Fruit fly (Drosophila melanogaster): ENCODE results near the gene tbc.

Gene tbc

dm6 chrX:20448828-20449427, at the start of gene tbc:
tbc (plus strand) TSS chrX:20449331.
- TF ChIP-seq Myc (optimal IDR thresholded peaks at IDR 0.05) (peak; percentile 51), tai (GFP tag; optimal IDR thresholded peaks at IDR 0.05) (no peak), woc (GFP tag; optimal IDR thresholded peaks at IDR 0.05) (no peak), Vsx2 (GFP tag; optimal IDR thresholded peaks at IDR 0.05; ENCODE audit: partially characterized antibody) (no peak), dmrt93B (GFP tag; optimal IDR thresholded peaks at IDR 0.05) (no peak), foxo (GFP tag; optimal IDR thresholded peaks at IDR 0.05) (no peak), Hnf4 (GFP tag; optimal IDR thresholded peaks at IDR 0.05) (no peak), dl (GFP tag; optimal IDR thresholded peaks at IDR 0.05; ENCODE audit: insufficient read depth in 1 of 2, partially characterized antibody in 2 of 2) (no peak), N (GFP tag; optimal IDR thresholded peaks at IDR 0.05) (no peak)

DNA sequence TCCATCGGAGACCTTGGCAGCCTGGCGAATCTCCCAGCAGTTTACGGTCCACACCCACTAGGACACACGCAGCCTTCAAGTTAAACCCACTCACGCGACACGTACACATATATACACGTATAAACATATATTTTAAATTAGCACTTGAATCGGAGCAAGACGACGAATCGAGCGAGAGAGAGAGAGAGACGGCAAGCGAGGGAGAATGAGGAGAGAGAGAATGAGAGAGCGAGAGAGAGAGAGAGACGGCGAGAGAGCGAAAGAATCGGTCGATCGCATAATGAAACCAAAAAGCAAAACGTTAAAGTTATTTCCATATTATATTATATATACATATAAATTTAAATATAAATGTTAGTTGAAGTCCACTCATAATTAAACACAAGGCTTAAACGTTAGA, 37.5 kb upstream of the tbc start:
- TF ChIP-seq Dfd (GFP tag; optimal IDR thresholded peaks at IDR 0.05) (no peak), tai (GFP tag; optimal IDR thresholded peaks at IDR 0.05) (no peak), Hnf4 (GFP tag; optimal IDR thresholded peaks at IDR 0.05) (no peak), brk (GFP tag; optimal IDR thresholded peaks at IDR 0.05) (no peak), CG9705 (GFP tag; optimal IDR thresholded peaks at IDR 0.05) (no peak), HLH106 (tag; optimal IDR thresholded peaks at IDR 0.05) (no peak), ey (GFP tag; optimal IDR thresholded peaks at IDR 0.05) (no peak), dl (GFP tag; optimal IDR thresholded peaks at IDR 0.05; ENCODE audit: insufficient read depth in 1 of 2, partially characterized antibody in 2 of 2) (no peak), GATAd (GFP tag; optimal IDR thresholded peaks at IDR 0.05) (no peak), CrebA (GFP tag; optimal IDR thresholded peaks at IDR 0.05; ENCODE audit: borderline replicate concordance) (no peak), Rel (GFP tag; optimal IDR thresholded peaks at IDR 0.05) (no peak), Rel (tag; optimal IDR thresholded peaks at IDR 0.05) (no peak), jim (GFP tag; optimal IDR thresholded peaks at IDR 0.05) (no peak), CG32264 (GFP tag; optimal IDR thresholded peaks at IDR 0.05) (no peak), dmrt93B (GFP tag; optimal IDR thresholded peaks at IDR 0.05) (no peak), Myc (optimal IDR thresholded peaks at IDR 0.05) (no peak), Jra (GFP tag; optimal IDR thresholded peaks at IDR 0.05) (no peak), psq (GFP tag; optimal IDR thresholded peaks at IDR 0.05) (no peak), h (GFP tag; optimal IDR thresholded peaks at IDR 0.05) (no peak), fru (GFP tag; optimal IDR thresholded peaks at IDR 0.05) (no peak)

DNA sequence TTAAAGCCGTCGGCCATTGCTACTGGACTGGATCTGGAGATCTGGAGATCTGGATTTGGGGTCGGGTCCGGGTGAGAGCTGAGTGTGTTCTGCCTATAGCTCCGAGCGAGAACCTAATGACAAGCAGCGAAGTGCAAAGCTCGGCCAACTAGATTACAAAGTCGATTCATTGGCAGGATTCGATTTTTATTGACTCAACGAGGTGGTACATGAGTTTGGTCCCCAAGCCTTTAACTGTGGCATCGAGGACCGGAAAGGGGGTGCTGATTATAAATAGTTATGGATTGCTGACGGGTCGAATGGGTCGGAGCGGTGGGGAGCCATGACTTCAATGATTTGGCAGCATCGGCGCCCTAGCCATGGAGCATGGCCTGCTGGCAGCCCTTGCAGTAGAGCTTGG, 35.6 kb upstream of the tbc start, which contains the start of gene CG15459:
TSS of gene CG15459 (minus strand) at position 101 of the 400 bp plus-strand sequence.
- no peak for TF ChIP-seq woc (GFP tag; optimal IDR thresholded peaks at IDR 0.05)
- no peak for TF ChIP-seq OdsH (GFP tag; optimal IDR thresholded peaks at IDR 0.05)
- TF ChIP-seq br (GFP tag; optimal IDR thresholded peaks at IDR 0.05): no peak
- TF ChIP-seq CG32264 (GFP tag; optimal IDR thresholded peaks at IDR 0.05): no peak
- no peak for TF ChIP-seq Hnf4 (GFP tag; optimal IDR thresholded peaks at IDR 0.05)
- no peak for TF ChIP-seq psq (GFP tag; optimal IDR thresholded peaks at IDR 0.05)
- no peak for TF ChIP-seq CrebA (GFP tag; optimal IDR thresholded peaks at IDR 0.05; ENCODE audit: borderline replicate concordance)
- no peak for TF ChIP-seq Myc (optimal IDR thresholded peaks at IDR 0.05)
- no peak for TF ChIP-seq dl (GFP tag; optimal IDR thresholded peaks at IDR 0.05; ENCODE audit: insufficient read depth in 1 of 2, partially characterized antibody in 2 of 2)
- TF ChIP-seq Dfd (GFP tag; optimal IDR thresholded peaks at IDR 0.05): no peak
- TF ChIP-seq Sp1 (GFP tag; optimal IDR thresholded peaks at IDR 0.05): no peak
- no peak for TF ChIP-seq ey (GFP tag; optimal IDR thresholded peaks at IDR 0.05)

- TF ChIP-seq Myc (optimal IDR thresholded peaks at IDR 0.05): no peak
- no peak for TF ChIP-seq dsf (GFP tag; optimal IDR thresholded peaks at IDR 0.05; ENCODE audit: borderline replicate concordance)
- TF ChIP-seq sage (GFP tag; optimal IDR thresholded peaks at IDR 0.05): no peak
- TF ChIP-seq tai (GFP tag; optimal IDR thresholded peaks at IDR 0.05): no peak
- no peak for TF ChIP-seq Dif (GFP tag; optimal IDR thresholded peaks at IDR 0.05; ENCODE audit: partially characterized antibody)
- no peak for TF ChIP-seq foxo (GFP tag; optimal IDR thresholded peaks at IDR 0.05)
- no peak for TF ChIP-seq HLH106 (tag; optimal IDR thresholded peaks at IDR 0.05)
- no peak for TF ChIP-seq Mio (GFP tag; optimal IDR thresholded peaks at IDR 0.05)
- no peak for TF ChIP-seq Jra (GFP tag; optimal IDR thresholded peaks at IDR 0.05)
- TF ChIP-seq jim (GFP tag; optimal IDR thresholded peaks at IDR 0.05): no peak
- no peak for TF ChIP-seq dmrt93B (GFP tag; optimal IDR thresholded peaks at IDR 0.05)
Measured at dm6 chrX:20414099-20414498, 35.0 kb upstream of the tbc start, which contains the start of gene CG15458. CG15458 (minus strand) TSS chrX:20414199.

Measured in whole organism, wandering third instar larva.